Worm (Caenorhabditis elegans) whole organism, L2 larva: Measurements from ENCODE around the gene ZK177.1.

ENCODE experiments used
- C34F6.9 ChIP-seq: fragments of 150-350 bp; optimal IDR thresholded peaks from 2 replicates; lab custom pipeline; 2014; ENCODE audit warnings: missing biosample characterization, missing genetic modification characterization
- F13H6.1 ChIP-seq: sonication (generic microtip); optimal IDR thresholded peaks from 2 replicates; lab custom pipeline; 2016; ENCODE audit warnings: missing genetic modification characterization, missing compliant biosample characterization
- R02D3.7 ChIP-seq: fragments of 150-350 bp; optimal IDR thresholded peaks from 2 replicates; lab custom pipeline; 2014; ENCODE audit warnings: missing biosample characterization, missing genetic modification characterization
- Y55F3AM.14 ChIP-seq: fragments of 200-800 bp; sonication (Bioruptor generic); optimal IDR thresholded peaks from 2 replicates; lab custom pipeline; 2018; ENCODE audit warnings: mild to moderate bottlenecking, missing genetic modification characterization, missing compliant biosample characterization
- ZK546.5 ChIP-seq: sonication (generic microtip); optimal IDR thresholded peaks from 2 replicates; lab custom pipeline; 2017; ENCODE audit warnings: missing biosample characterization, missing genetic modification characterization
- aly-2 ChIP-seq: fragments of 150-350 bp; optimal IDR thresholded peaks from 2 replicates; lab custom pipeline; 2014; ENCODE audit warnings: missing biosample characterization, missing genetic modification characterization
- ama-1 ChIP-seq: fragments of 150-350 bp; optimal IDR thresholded peaks from 2 replicates; lab custom pipeline; 2018; ENCODE audit warnings: inconsistent platforms
- blmp-1 ChIP-seq: sonication (generic microtip); optimal IDR thresholded peaks from 2 replicates; lab custom pipeline; 2017; ENCODE audit warnings: missing genetic modification characterization, mild to moderate bottlenecking, missing compliant biosample characterization, antibody characterized with exemption, moderate library complexity; ENCODE audit not compliant: insufficient read depth
- crh-2 ChIP-seq: sonication (generic microtip); optimal IDR thresholded peaks from 2 replicates; lab custom pipeline; 2017; ENCODE audit warnings: missing biosample characterization, missing genetic modification characterization
- dmd-4 ChIP-seq: sonication (generic microtip); optimal IDR thresholded peaks from 2 replicates; lab custom pipeline; 2017; ENCODE audit warnings: missing biosample characterization, missing genetic modification characterization
- egl-27 ChIP-seq: sonication (generic microtip); optimal IDR thresholded peaks from 3 replicates; lab custom pipeline; 2017; ENCODE audit warnings: missing biosample characterization, missing genetic modification reagents, missing genetic modification characterization
- elt-1 ChIP-seq: fragments of 150-350 bp; optimal IDR thresholded peaks from 2 replicates; lab custom pipeline; 2014; ENCODE audit warnings: missing biosample characterization, missing genetic modification characterization
- elt-3 ChIP-seq: sonication (generic microtip); optimal IDR thresholded peaks from 2 replicates; lab custom pipeline; 2017; ENCODE audit warnings: missing biosample characterization, missing genetic modification characterization
- fos-1 ChIP-seq: fragments of 150-350 bp; optimal IDR thresholded peaks from 2 replicates; lab custom pipeline; 2014; ENCODE audit warnings: missing biosample characterization, missing genetic modification characterization
- gmeb-1 ChIP-seq: fragments of 150-350 bp; optimal IDR thresholded peaks from 2 replicates; lab custom pipeline; 2014; ENCODE audit warnings: missing biosample characterization, missing genetic modification characterization
- lin-11 ChIP-seq: fragments of 150-350 bp; sonication (generic microtip); optimal IDR thresholded peaks from 2 replicates; lab custom pipeline; 2014; ENCODE audit warnings: missing biosample characterization, missing genetic modification characterization, inconsistent platforms, mixed read lengths
- lin-39 ChIP-seq: fragments of 150-350 bp; optimal IDR thresholded peaks from 2 replicates; lab custom pipeline; 2014; ENCODE audit warnings: missing biosample characterization, missing genetic modification reagents, missing genetic modification characterization
- lsy-2 ChIP-seq, 2 experiments: fragments of 150-350 bp in 1 of 2; sonication (generic microtip) in 1 of 2; optimal IDR thresholded peaks; 2 replicates each; lab custom pipeline; 2014 to 2017; ENCODE audit warnings: missing biosample characterization in 2 of 2, missing genetic modification characterization in 2 of 2
- mab-5 ChIP-seq: fragments of 150-350 bp; optimal IDR thresholded peaks from 2 replicates; lab custom pipeline; 2014; ENCODE audit warnings: missing biosample characterization, missing genetic modification characterization
- mbf-1 ChIP-seq: sonication (generic microtip); optimal IDR thresholded peaks from 2 replicates; lab custom pipeline; 2017; ENCODE audit warnings: missing biosample characterization, missing genetic modification characterization
- mdl-1 ChIP-seq, 2 experiments: fragments of 150-350 bp in 1 of 2; sonication (generic microtip) in 1 of 2; optimal IDR thresholded peaks; 2 replicates each; lab custom pipeline; 2017; ENCODE audit warnings: missing biosample characterization in 2 of 2, missing genetic modification characterization in 2 of 2
- nhr-10 ChIP-seq: sonication (generic microtip); optimal IDR thresholded peaks from 2 replicates; lab custom pipeline; 2017; ENCODE audit warnings: missing biosample characterization, missing genetic modification characterization
- nhr-11 ChIP-seq: fragments of 150-350 bp; optimal IDR thresholded peaks from 2 replicates; lab custom pipeline; 2014; ENCODE audit warnings: missing biosample characterization, missing genetic modification characterization
- nhr-12 ChIP-seq: fragments of 150-350 bp; optimal IDR thresholded peaks from 2 replicates; lab custom pipeline; 2014; ENCODE audit warnings: missing biosample characterization, missing genetic modification characterization
- nhr-129 ChIP-seq: fragments of 150-350 bp; optimal IDR thresholded peaks from 2 replicates; lab custom pipeline; 2014; ENCODE audit warnings: missing biosample characterization, missing genetic modification characterization
- nhr-21 ChIP-seq: fragments of 150-350 bp; optimal IDR thresholded peaks from 2 replicates; lab custom pipeline; 2014; ENCODE audit warnings: missing biosample characterization, missing genetic modification characterization
- nhr-23 ChIP-seq: fragments of 150-350 bp; optimal IDR thresholded peaks from 2 replicates; lab custom pipeline; 2014; ENCODE audit warnings: missing biosample characterization, missing genetic modification reagents, missing genetic modification characterization
- nhr-237 ChIP-seq: fragments of 150-350 bp; optimal IDR thresholded peaks from 2 replicates; lab custom pipeline; 2014; ENCODE audit warnings: missing biosample characterization, missing genetic modification characterization
- nhr-25 ChIP-seq: fragments of 150-350 bp; sonication (generic microtip); optimal IDR thresholded peaks from 3 replicates; lab custom pipeline; 2014; ENCODE audit warnings: missing biosample characterization, missing genetic modification characterization
- nhr-77 ChIP-seq: fragments of 150-350 bp; optimal IDR thresholded peaks from 2 replicates; lab custom pipeline; 2014; ENCODE audit warnings: missing biosample characterization, missing genetic modification characterization
- peb-1 ChIP-seq: fragments of 150-350 bp; optimal IDR thresholded peaks from 2 replicates; lab custom pipeline; 2014; ENCODE audit warnings: missing biosample characterization, missing genetic modification characterization
- sem-4 ChIP-seq: fragments of 150-350 bp; optimal IDR thresholded peaks from 2 replicates; lab custom pipeline; 2014; ENCODE audit warnings: missing biosample characterization, missing genetic modification reagents, missing genetic modification characterization
- skn-1 ChIP-seq: sonication (generic microtip); optimal IDR thresholded peaks from 2 replicates; lab custom pipeline; 2017; ENCODE audit warnings: missing biosample characterization, missing genetic modification characterization
- sma-3 ChIP-seq: sonication (generic microtip); optimal IDR thresholded peaks from 2 replicates; lab custom pipeline; 2016; ENCODE audit warnings: missing genetic modification reagents, missing genetic modification characterization, missing compliant biosample characterization
- sma-9 ChIP-seq, 2 experiments: fragments of 150-350 bp in 1 of 2; sonication (generic microtip) in 1 of 2; optimal IDR thresholded peaks; 2 replicates each; lab custom pipeline; 2014 to 2016; ENCODE audit warnings: missing genetic modification characterization in 2 of 2, mild to moderate bottlenecking in 1 of 2, missing biosample characterization in 1 of 2, missing compliant biosample characterization in 1 of 2, missing genetic modification reagents in 1 of 2, moderate library complexity in 1 of 2
- snpc-4 ChIP-seq: fragments of 150-350 bp; optimal IDR thresholded peaks from 2 replicates; lab custom pipeline; 2014; ENCODE audit warnings: missing biosample characterization, missing genetic modification characterization
- unc-39 ChIP-seq: fragments of 150-350 bp; optimal IDR thresholded peaks from 2 replicates; lab custom pipeline; 2014; ENCODE audit warnings: missing biosample characterization, missing genetic modification characterization
- unc-55 ChIP-seq: fragments of 150-350 bp; sonication (generic microtip); optimal IDR thresholded peaks from 3 replicates; lab custom pipeline; 2014; ENCODE audit warnings: missing biosample characterization, missing genetic modification reagents, missing genetic modification characterization
- unc-62 ChIP-seq: fragments of 150-350 bp; optimal IDR thresholded peaks from 2 replicates; lab custom pipeline; 2014; ENCODE audit warnings: missing biosample characterization, missing genetic modification reagents, missing genetic modification characterization
- ztf-11 ChIP-seq: sonication (generic microtip); optimal IDR thresholded peaks from 2 replicates; lab custom pipeline; 2017; ENCODE audit warnings: missing biosample characterization, missing genetic modification characterization
- ztf-4 ChIP-seq: fragments of 150-350 bp; optimal IDR thresholded peaks from 2 replicates; lab custom pipeline; 2014; ENCODE audit warnings: missing biosample characterization, missing genetic modification characterization

The ZK177.1 gene

DNA sequence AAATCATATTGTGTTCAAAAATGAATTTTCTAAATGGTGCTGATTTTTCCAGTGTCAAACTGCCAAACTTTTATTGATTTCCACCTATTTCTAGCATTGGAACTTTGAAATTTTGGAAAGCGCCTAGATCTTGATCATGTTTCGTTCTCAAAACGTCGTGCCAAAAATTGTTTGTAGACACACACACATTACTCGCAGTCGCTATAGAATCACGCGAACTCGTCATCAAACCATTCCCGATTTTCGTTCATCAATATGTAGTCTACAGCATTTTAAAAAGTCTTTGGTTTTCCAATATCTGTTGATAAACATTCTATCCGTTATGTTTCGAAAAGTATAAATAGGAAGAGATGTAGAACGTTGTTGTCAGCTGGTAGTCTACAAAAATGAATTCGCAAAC, 42.3 kb downstream of the ZK177.1 start, which contains the start of the genes C17C3.1 and C17C3.15:
TSS of gene C17C3.1 (plus strand) at position 301 of the 400 bp plus-strand sequence.
TSS of gene C17C3.15 (plus strand) at position 383 of the 400 bp plus-strand sequence.
- TF ChIP-seq sma-9 (GFP tag; optimal IDR thresholded peaks at IDR 0.05; lab: Kevin White, UChicago) (peak; percentile 5), sma-9 (tag; optimal IDR thresholded peaks at IDR 0.05; lab: Kevin White, UChicago) (no peak), Y55F3AM.14 (GFP tag; lab: Kevin White, UChicago) (no peak)

DNA sequence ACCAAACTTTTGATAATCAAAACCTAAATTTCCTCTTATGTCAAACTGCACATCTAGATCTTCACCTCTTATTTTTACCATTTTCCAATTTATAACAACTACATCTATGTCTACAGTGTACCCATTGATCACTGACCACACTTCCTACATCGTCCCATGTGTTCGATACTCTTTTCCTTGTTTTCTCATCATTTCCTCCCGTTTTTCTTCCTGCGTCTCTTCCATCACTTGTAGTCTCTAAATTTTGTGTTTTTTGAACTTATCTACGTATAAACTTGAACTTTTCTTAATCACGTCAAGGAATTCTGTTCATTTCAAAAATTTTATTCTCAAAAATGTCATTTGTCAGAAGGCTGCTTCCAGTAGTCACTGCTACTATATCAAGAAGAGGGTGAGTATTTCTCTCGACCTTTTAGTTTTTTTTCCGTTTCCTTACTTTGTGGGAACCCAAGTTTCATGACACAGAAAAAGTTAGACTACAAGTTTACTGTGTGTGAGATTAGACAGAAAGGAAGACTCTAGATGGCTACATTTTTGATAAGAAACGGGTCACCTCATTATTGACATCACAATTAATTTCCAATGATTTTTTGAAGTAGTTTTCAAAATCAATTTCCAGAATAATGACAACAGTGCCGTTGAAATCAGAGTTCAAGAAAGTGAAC, 44.3 kb downstream of the ZK177.1 start:
- peak; percentile 61 for TF ChIP-seq F13H6.1 (tag; lab: Kevin White, UChicago)
- no peak for TF ChIP-seq peb-1
- no peak for TF ChIP-seq nhr-77 (tag; lab: Kevin White, UChicago)
- peak; percentile 69 for TF ChIP-seq sma-3 (GFP tag; lab: Kevin White, UChicago)
- TF ChIP-seq lsy-2 (tag; optimal IDR thresholded peaks at IDR 0.05; lab: Kevin White, UChicago) = peak in 1 of 2 experiments; percentile 59
- peak; percentile 24 for TF ChIP-seq C34F6.9
- no peak for TF ChIP-seq ztf-4 (tag; lab: Kevin White, UChicago)
- TF ChIP-seq skn-1 (tag; lab: Kevin White, UChicago) = peak; percentile 79
- peak; percentile 83 for TF ChIP-seq nhr-21 (tag; lab: Kevin White, UChicago)
- peak; percentile 47 for TF ChIP-seq nhr-129
- peak; percentile 77 for TF ChIP-seq nhr-10 (tag; lab: Kevin White, UChicago)
- no peak for TF ChIP-seq nhr-23 (tag; lab: Kevin White, UChicago)
- no peak for TF ChIP-seq lin-39 (tag; lab: Kevin White, UChicago)
- peak; percentile 85 for TF ChIP-seq sma-9 (GFP tag; optimal IDR thresholded peaks at IDR 0.05; lab: Kevin White, UChicago)
- no peak for TF ChIP-seq sma-9 (tag; optimal IDR thresholded peaks at IDR 0.05; lab: Kevin White, UChicago)
- TF ChIP-seq nhr-25 = peak; percentile 61
- no peak for TF ChIP-seq mbf-1
- peak; percentile 67 for TF ChIP-seq crh-2 (tag; lab: Kevin White, UChicago)
- no peak for TF ChIP-seq dmd-4 (tag; lab: Kevin White, UChicago)

DNA sequence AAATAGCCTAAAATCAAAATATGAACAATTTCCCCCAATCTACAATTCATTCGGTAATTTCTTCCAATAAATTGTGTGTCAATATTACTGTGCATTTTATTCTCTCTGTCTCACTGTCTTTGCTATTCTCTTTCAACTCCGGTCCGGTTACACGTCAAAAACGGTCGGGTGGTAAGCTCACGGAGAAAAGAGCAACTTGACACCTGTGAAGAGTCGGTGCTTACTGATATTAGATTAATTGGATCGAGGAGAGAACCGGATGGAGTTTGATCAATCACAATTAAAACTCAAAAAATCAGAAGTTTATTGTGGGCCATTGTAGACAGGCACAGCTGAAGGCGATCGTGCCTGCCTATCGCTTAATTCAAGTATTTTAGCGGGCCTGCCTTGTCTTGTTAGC, 47.0 kb downstream of the ZK177.1 start:
- TF ChIP-seq gmeb-1 (tag; lab: Kevin White, UChicago) (no peak), nhr-21 (tag; lab: Kevin White, UChicago) (peak; percentile 50), elt-1 (tag; lab: Kevin White, UChicago) (no peak), crh-2 (tag; lab: Kevin White, UChicago) (peak; percentile 10), ama-1 (peak; percentile 6), sma-3 (GFP tag; lab: Kevin White, UChicago) (peak; percentile 2), egl-27 (tag; lab: Kevin White, UChicago) (no peak)

- TF ChIP-seq ztf-11 (tag; lab: Kevin White, UChicago) (no peak), sem-4 (tag; lab: Kevin White, UChicago) (no peak), Y55F3AM.14 (GFP tag; lab: Kevin White, UChicago) (no peak), lin-39 (tag; lab: Kevin White, UChicago) (no peak), snpc-4 (peak; percentile 33), nhr-23 (tag; lab: Kevin White, UChicago) (no peak), ZK546.5 (tag; lab: Kevin White, UChicago) (no peak), nhr-129 (peak; percentile 71), unc-55 (peak; percentile 65), egl-27 (tag; lab: Kevin White, UChicago) (no peak), peb-1 (no peak), lin-11 (tag; lab: Kevin White, UChicago) (peak; percentile 34), aly-2 (tag; lab: Kevin White, UChicago) (no peak), elt-3 (tag; lab: Kevin White, UChicago) (no peak), mdl-1 (tag; optimal IDR thresholded peaks at IDR 0.05; lab: Kevin White, UChicago) (no peak), nhr-21 (tag; lab: Kevin White, UChicago) (no peak), blmp-1 (tag; lab: Kevin White, UChicago) (no peak), nhr-11 (tag; lab: Kevin White, UChicago) (no peak), sma-3 (GFP tag; lab: Kevin White, UChicago) (no peak), unc-62 (GFP tag; lab: Kevin White, UChicago) (no peak), crh-2 (tag; lab: Kevin White, UChicago) (peak; percentile 43), sma-9 (GFP tag; optimal IDR thresholded peaks at IDR 0.05; lab: Kevin White, UChicago) (peak; percentile 42), sma-9 (tag; optimal IDR thresholded peaks at IDR 0.05; lab: Kevin White, UChicago) (no peak), mab-5 (tag; lab: Kevin White, UChicago) (no peak), lsy-2 (tag; optimal IDR thresholded peaks at IDR 0.05; lab: Kevin White, UChicago) (no peak), ama-1 (no peak), nhr-25 (no peak), fos-1 (peak; percentile 49), gmeb-1 (tag; lab: Kevin White, UChicago) (peak; percentile 28), C34F6.9 (peak; percentile 46), elt-1 (tag; lab: Kevin White, UChicago) (no peak), unc-39 (tag; lab: Kevin White, UChicago) (no peak), nhr-10 (tag; lab: Kevin White, UChicago) (no peak), nhr-12 (tag; lab: Kevin White, UChicago) (no peak), nhr-237 (tag; lab: Kevin White, UChicago) (no peak), R02D3.7 (tag; lab: Kevin White, UChicago) (no peak)
- TF ChIP-seq, all 48 proteins: peak for 9
These were observed 49.1 kb downstream of the ZK177.1 start for ce11 chrII:5577060-5577459.
